Worm (Caenorhabditis elegans): Measurements from ENCODE around the gene T16G1.2.

The T16G1.2 gene

DNA sequence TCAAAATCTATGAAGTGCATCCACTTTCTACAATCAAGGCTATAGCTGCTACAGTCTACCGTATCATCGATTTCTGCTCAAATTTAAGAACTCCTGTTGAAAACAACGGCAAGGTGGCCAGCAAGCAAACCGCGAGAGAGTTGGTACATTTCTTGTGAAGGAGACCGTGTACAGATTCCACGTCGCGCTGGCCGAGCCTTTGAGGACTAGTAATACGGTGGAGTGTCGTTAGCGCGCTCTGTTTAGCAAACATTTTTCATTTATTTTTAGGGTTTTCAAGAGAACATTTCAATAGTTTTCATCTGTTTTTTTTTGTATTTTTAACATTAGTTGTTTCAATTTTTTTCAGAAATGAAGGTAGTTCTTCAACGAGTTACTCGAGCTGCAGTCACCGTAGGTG, 23.0 kb downstream of the T16G1.2 start, which contains the start of gene pqn-68:
Gene pqn-68, plus strand, starts transcription at position 350 of the 400 bp plus-strand sequence.
- TF ChIP-seq nfyb-1 (GFP tag; IDR thresholded peaks at IDR 0.05) (0 out of 2 replicates have a peak, but pooled peaks have one; percentile 22), hsf-1 (GFP tag; IDR thresholded peaks at IDR 0.05) (no peak), attf-3 (GFP tag; conservative IDR thresholded peaks at IDR 0.05) (peak; percentile 91), let-607 (tag; optimal IDR thresholded peaks at IDR 0.05) (peak; percentile 61 to 62), mcd-1 (GFP tag; IDR thresholded peaks at IDR 0.05) (0 out of 2 replicates have a peak, but pooled peaks have one; percentile 24), F52B5.7 (tag; optimal IDR thresholded peaks at IDR 0.05) (no peak), F10E7.11 (tag; optimal IDR thresholded peaks at IDR 0.05) (no peak)

DNA sequence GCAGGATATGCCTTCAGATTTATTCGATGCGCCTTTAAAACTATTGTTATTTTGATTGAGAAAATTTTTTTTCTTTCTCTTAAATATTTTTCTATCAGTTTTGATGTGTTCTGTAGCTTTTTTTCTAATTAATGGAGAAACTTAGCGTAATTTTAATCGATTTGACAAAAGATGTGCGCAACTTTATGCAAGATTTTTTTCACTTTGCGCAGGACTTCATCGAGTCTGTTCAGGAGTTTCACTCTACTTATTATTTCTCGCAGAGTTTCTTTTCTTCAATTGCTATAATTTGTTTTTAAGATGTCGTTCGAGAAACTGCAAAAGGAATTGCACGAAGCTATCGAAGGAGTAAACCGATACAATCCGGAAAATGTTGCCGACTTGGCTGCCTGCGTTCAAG, 24.4 kb downstream of the T16G1.2 start, which contains the start of gene eif-3.K:
Gene eif-3.K, plus strand, starts transcription at position 301 of the 400 bp plus-strand sequence.
- no peak for TF ChIP-seq ztf-18 (tag; optimal IDR thresholded peaks at IDR 0.05)
- no peak for TF ChIP-seq repo-1 (tag; optimal IDR thresholded peaks at IDR 0.05)
- no peak for TF ChIP-seq hmg-1.2 (GFP tag; IDR thresholded peaks at IDR 0.05)
- no peak for TF ChIP-seq madf-10 (tag; optimal IDR thresholded peaks at IDR 0.05)
- TF ChIP-seq T07F8.4 (tag; optimal IDR thresholded peaks at IDR 0.05) = no peak
- no peak for TF ChIP-seq snpc-1.1 (tag; optimal IDR thresholded peaks at IDR 0.05; ENCODE audit: insufficient read depth)
- no peak for TF ChIP-seq fkh-3 (tag; optimal IDR thresholded peaks at IDR 0.05)
- TF ChIP-seq lin-35 (GFP tag; optimal IDR thresholded peaks at IDR 0.05) = no peak
- no peak for TF ChIP-seq tbp1 (GFP tag; optimal IDR thresholded peaks at IDR 0.05)
- TF ChIP-seq ztf-6 (GFP tag; IDR thresholded peaks at IDR 0.05) = no peak
- TF ChIP-seq chd-7 (tag; optimal IDR thresholded peaks at IDR 0.05) = no peak
- no peak for TF ChIP-seq Y67H2A.10 (GFP tag; conservative IDR thresholded peaks at IDR 0.05)
- no peak for TF ChIP-seq K12H6.12 (tag; optimal IDR thresholded peaks at IDR 0.05)

DNA sequence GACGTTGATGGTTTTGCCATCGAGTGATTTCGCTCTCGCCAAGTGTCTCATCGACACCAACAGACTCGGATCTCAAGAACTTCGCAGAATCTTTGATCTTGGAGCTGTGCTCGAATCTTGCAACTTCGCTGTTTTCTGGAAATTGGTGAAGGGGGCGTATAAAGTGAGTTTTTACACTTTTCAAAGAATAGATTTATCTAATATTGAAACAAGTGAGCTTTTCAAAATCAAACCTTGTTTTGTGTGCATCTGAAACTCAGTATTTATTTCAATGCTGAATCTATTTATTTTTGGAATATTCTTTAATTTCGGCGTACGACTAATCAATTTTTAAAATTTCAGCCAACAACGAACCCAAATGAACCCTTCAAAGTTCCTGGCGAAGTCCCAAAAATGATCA, 25.0 kb downstream of the T16G1.2 start:
- TF ChIP-seq tlf-1 (GFP tag; optimal IDR thresholded peaks at IDR 0.05) (no peak), ztf-22 (GFP tag; optimal IDR thresholded peaks at IDR 0.05) (no peak), nhr-27 (tag; optimal IDR thresholded peaks at IDR 0.05) (no peak), attf-3 (GFP tag; conservative IDR thresholded peaks at IDR 0.05) (no peak), Y79H2A.3 (GFP tag; conservative IDR thresholded peaks at IDR 0.05) (no peak), ceh-91 (GFP tag; IDR thresholded peaks at IDR 0.05) (no peak), cebp-1 (GFP tag; IDR thresholded peaks at IDR 0.05) (no peak), cebp-1 (tag; optimal IDR thresholded peaks at IDR 0.05) (no peak), unc-62 (GFP tag; optimal IDR thresholded peaks at IDR 0.05) (no peak), zfh-2 (GFP tag; conservative IDR thresholded peaks at IDR 0.05) (no peak), ceh-58 (GFP tag; IDR thresholded peaks at IDR 0.05) (no peak), lin-40 (tag; optimal IDR thresholded peaks at IDR 0.05) (no peak), F57C9.4 (tag; optimal IDR thresholded peaks at IDR 0.05) (no peak), nfya-1 (tag; optimal IDR thresholded peaks at IDR 0.05; ENCODE audit: borderline replicate concordance, insufficient read depth) (no peak), mxl-1 (tag; optimal IDR thresholded peaks at IDR 0.05) (no peak), lir-1 (GFP tag; conservative IDR thresholded peaks at IDR 0.05) (no peak), F37B4.10 (GFP tag; IDR thresholded peaks at IDR 0.05) (no peak), nhr-179 (tag; optimal IDR thresholded peaks at IDR 0.05) (no peak), hsf-1 (GFP tag; IDR thresholded peaks at IDR 0.05) (no peak)

All from whole organism, young adult.